Fruit fly (Drosophila melanogaster) whole organism, embryonic: ENCODE results near the gene CG5618.

Experiments used
- Asciz ChIP-seq: fragments of 200-800 bp; sonication (Bioruptor generic); optimal IDR thresholded peaks from 2 replicates; lab custom pipeline; 2017; ENCODE audit warnings: missing biosample characterization, mild to moderate bottlenecking, missing genetic modification characterization, missing genetic modification reagents
- B-H2 ChIP-seq: fragments of 200-800 bp; sonication (Bioruptor generic); optimal IDR thresholded peaks from 2 replicates; lab custom pipeline; 2018; ENCODE audit warnings: missing biosample characterization, mild to moderate bottlenecking, missing genetic modification characterization
- BtbVII ChIP-seq: fragments of 200-800 bp; sonication (Bioruptor generic); optimal IDR thresholded peaks from 3 replicates; lab custom pipeline; 2017; ENCODE audit warnings: missing biosample characterization, mild to moderate bottlenecking, missing genetic modification characterization
- C15 ChIP-seq: fragments of 200-800 bp; sonication (Bioruptor generic); IDR thresholded peaks from 3 replicates; pipeline ENCODE4 v1.3.6; 2022; ENCODE audit warnings: missing biosample characterization, missing genetic modification characterization
- CG1024 ChIP-seq: fragments of 200-800 bp; sonication (Bioruptor generic); IDR thresholded peaks from 2 replicates; pipeline ENCODE4 v1.3.6; 2022; ENCODE audit warnings: missing biosample characterization, missing genetic modification characterization
- CG10462 ChIP-seq: fragments of 200-800 bp; sonication (Bioruptor generic); optimal IDR thresholded peaks from 2 replicates; lab custom pipeline; 2016; ENCODE audit warnings: missing biosample characterization, missing genetic modification characterization
- CG12104 ChIP-seq: fragments of 200-800 bp; sonication (Bioruptor generic); optimal IDR thresholded peaks from 3 replicates; lab custom pipeline; 2016; ENCODE audit warnings: missing biosample characterization, missing genetic modification characterization
- CG12219 ChIP-seq: fragments of 200-800 bp; sonication (Bioruptor generic); optimal IDR thresholded peaks from 3 replicates; lab custom pipeline; 2018; ENCODE audit warnings: missing biosample characterization, mild to moderate bottlenecking, missing genetic modification characterization
- CG12299 ChIP-seq: fragments of 200-800 bp; sonication (Bioruptor generic); optimal IDR thresholded peaks from 2 replicates; lab custom pipeline; 2018; ENCODE audit warnings: missing biosample characterization, mild to moderate bottlenecking, missing genetic modification characterization
- CG12391 ChIP-seq: fragments of 200-800 bp; sonication (Bioruptor generic); optimal IDR thresholded peaks from 3 replicates; lab custom pipeline; 2018; ENCODE audit warnings: missing biosample characterization, mild to moderate bottlenecking, missing genetic modification characterization, moderate library complexity
- CG12744 ChIP-seq: fragments of 200-800 bp; sonication (Bioruptor generic); optimal IDR thresholded peaks from 2 replicates; lab custom pipeline; 2016; ENCODE audit warnings: missing biosample characterization, missing genetic modification characterization
- CG13624 ChIP-seq: fragments of 200-800 bp; sonication (Bioruptor generic); optimal IDR thresholded peaks from 2 replicates; lab custom pipeline; 2016; ENCODE audit warnings: missing biosample characterization, missing genetic modification characterization
- CG14667 ChIP-seq: fragments of 200-800 bp; sonication (Bioruptor generic); IDR thresholded peaks from 2 replicates; pipeline ENCODE4 v1.3.6; 2022; ENCODE audit warnings: missing biosample characterization, missing genetic modification characterization
- CG15514 ChIP-seq: fragments of 200-800 bp; sonication (Bioruptor generic); optimal IDR thresholded peaks from 3 replicates; lab custom pipeline; 2017; ENCODE audit warnings: missing biosample characterization, missing genetic modification characterization, mild to moderate bottlenecking, moderate library complexity, missing genetic modification reagents
- CG17361 ChIP-seq: fragments of 200-800 bp; sonication (Bioruptor generic); IDR thresholded peaks from 3 replicates; pipeline ENCODE4 v1.3.6; 2022; ENCODE audit warnings: missing biosample characterization, missing genetic modification characterization
- CG17802 ChIP-seq: fragments of 200-800 bp; sonication (Bioruptor generic); optimal IDR thresholded peaks from 2 replicates; lab custom pipeline; 2018; ENCODE audit warnings: missing biosample characterization, mild to moderate bottlenecking, missing genetic modification characterization, moderate library complexity
- CG1832 ChIP-seq: fragments of 200-800 bp; sonication (Bioruptor generic); optimal IDR thresholded peaks from 2 replicates; lab custom pipeline; 2017; ENCODE audit warnings: missing biosample characterization, mild to moderate bottlenecking, missing genetic modification characterization, inconsistent platforms
- CG2116 ChIP-seq: fragments of 200-800 bp; sonication (Bioruptor generic); optimal IDR thresholded peaks from 3 replicates; lab custom pipeline; 2018; ENCODE audit warnings: missing biosample characterization, mild to moderate bottlenecking, missing genetic modification characterization
- CG2678 ChIP-seq: fragments of 200-800 bp; sonication (Bioruptor generic); optimal IDR thresholded peaks from 3 replicates; lab custom pipeline; 2019; ENCODE audit warnings: missing biosample characterization, mild to moderate bottlenecking, missing genetic modification characterization, moderate library complexity
- CG43689 ChIP-seq: fragments of 200-800 bp; sonication (Bioruptor generic); IDR thresholded peaks from 2 replicates; pipeline ENCODE4 v1.3.6; 2022; ENCODE audit warnings: missing biosample characterization, missing genetic modification characterization
- CG4424 ChIP-seq: fragments of 200-800 bp; sonication (Bioruptor generic); optimal IDR thresholded peaks from 3 replicates; lab custom pipeline; 2016; ENCODE audit warnings: missing biosample characterization, missing genetic modification characterization
- CG4617 ChIP-seq: fragments of 200-800 bp; sonication (Bioruptor generic); optimal IDR thresholded peaks from 3 replicates; lab custom pipeline; 2016; ENCODE audit warnings: missing biosample characterization, missing genetic modification characterization, borderline replicate concordance
- CG6175 ChIP-seq: fragments of 200-800 bp; sonication (Bioruptor generic); IDR thresholded peaks from 3 replicates; pipeline ENCODE4 v1.3.6; 2022; ENCODE audit warnings: missing biosample characterization, missing genetic modification characterization
- CG8290 ChIP-seq, 3 experiments: fragments of 200-800 bp; sonication (Bioruptor generic); optimal IDR thresholded peaks; 2 replicates each; lab custom pipeline; 2016 to 2019; ENCODE audit warnings: missing biosample characterization in 3 of 3, missing genetic modification characterization in 3 of 3, mild to moderate bottlenecking in 2 of 3, moderate library complexity in 1 of 3
- CG9876 ChIP-seq: fragments of 200-800 bp; sonication (Bioruptor generic); optimal IDR thresholded peaks from 2 replicates; lab custom pipeline; 2016; ENCODE audit warnings: missing biosample characterization, missing genetic modification characterization
- CoRest ChIP-seq: fragments of 200-800 bp; sonication (Bioruptor generic); optimal IDR thresholded peaks from 3 replicates; lab custom pipeline; 2018; ENCODE audit warnings: missing biosample characterization, mild to moderate bottlenecking, missing genetic modification characterization, moderate library complexity
- Dip2 ChIP-seq: fragments of 200-800 bp; sonication (Bioruptor generic); IDR thresholded peaks from 2 replicates; pipeline ENCODE4 v1.3.6; 2022; ENCODE audit warnings: missing biosample characterization, missing genetic modification characterization
- Dll ChIP-seq: fragments of 200-800 bp; sonication (Bioruptor generic); IDR thresholded peaks from 4 replicates; pipeline ENCODE4 v1.3.6; 2022; ENCODE audit warnings: missing biosample characterization, missing genetic modification characterization; ENCODE audit not compliant: partially characterized antibody
- Eip74EF ChIP-seq, 2 experiments: fragments of 200-800 bp in 1 of 2; fragments of >200 bp in 1 of 2; sonication (Bioruptor generic) in 1 of 2; optimal IDR thresholded peaks; 2 replicates each; lab custom pipeline; 2017 to 2019; ENCODE audit warnings: missing biosample characterization in 2 of 2, missing genetic modification characterization in 2 of 2, mild to moderate bottlenecking in 1 of 2, moderate library complexity in 1 of 2
- GATAe ChIP-seq: fragments of 200-800 bp; sonication (Bioruptor generic); conservative IDR thresholded peaks from 2 replicates; pipeline ENCODE4 v1.3.6; 2022; ENCODE audit warnings: missing biosample characterization, missing genetic modification characterization
- HLH3B ChIP-seq: fragments of 200-800 bp; sonication (Bioruptor generic); IDR thresholded peaks from 2 replicates; pipeline ENCODE4 v1.3.6; 2022; ENCODE audit warnings: missing biosample characterization, missing genetic modification characterization
- NC2α ChIP-seq: fragments of 200-800 bp; sonication (Bioruptor generic); optimal IDR thresholded peaks from 2 replicates; lab custom pipeline; 2016; ENCODE audit warnings: missing biosample characterization, missing genetic modification characterization
- NK7.1 ChIP-seq: fragments of 200-800 bp; sonication (Bioruptor generic); optimal IDR thresholded peaks from 3 replicates; lab custom pipeline; 2016; ENCODE audit warnings: missing biosample characterization, missing genetic modification characterization
- Scr ChIP-seq: fragments of 200-800 bp; sonication (Bioruptor generic); IDR thresholded peaks from 2 replicates; pipeline ENCODE4 v1.3.6; 2022; ENCODE audit warnings: missing biosample characterization, missing genetic modification characterization; ENCODE audit not compliant: partially characterized antibody
- Six4 ChIP-seq: fragments of 200-800 bp; sonication (Bioruptor generic); optimal IDR thresholded peaks from 2 replicates; lab custom pipeline; 2016; ENCODE audit warnings: missing biosample characterization, missing genetic modification characterization
- caup ChIP-seq: fragments of 200-800 bp; sonication (Bioruptor generic); optimal IDR thresholded peaks from 3 replicates; lab custom pipeline; 2017; ENCODE audit warnings: missing biosample characterization, mild to moderate bottlenecking, missing genetic modification characterization, moderate library complexity; ENCODE audit not compliant: severe bottlenecking
- chm ChIP-seq: fragments of 200-800 bp; sonication (Bioruptor generic); IDR thresholded peaks from 2 replicates; pipeline ENCODE4 v1.3.6; 2022; ENCODE audit warnings: missing biosample characterization, missing genetic modification characterization
- danr ChIP-seq: fragments of 200-800 bp; sonication (Bioruptor generic); IDR thresholded peaks from 2 replicates; pipeline ENCODE4 v1.3.6; 2022; ENCODE audit warnings: missing biosample characterization, missing genetic modification characterization
- dm ChIP-seq: fragments of 200-800 bp; sonication (Bioruptor generic); optimal IDR thresholded peaks from 3 replicates; lab custom pipeline; 2016; ENCODE audit warnings: missing biosample characterization, missing genetic modification characterization
- ems ChIP-seq: fragments of 200-800 bp; sonication (Bioruptor generic); optimal IDR thresholded peaks from 3 replicates; lab custom pipeline; 2016; ENCODE audit warnings: missing biosample characterization, missing genetic modification characterization
- gcm ChIP-seq: fragments of 200-800 bp; sonication (Bioruptor generic); optimal IDR thresholded peaks from 2 replicates; lab custom pipeline; 2019; ENCODE audit warnings: missing biosample characterization, mild to moderate bottlenecking, missing genetic modification characterization, moderate library complexity
- her ChIP-seq: fragments of 200-800 bp; sonication (Bioruptor generic); optimal IDR thresholded peaks from 2 replicates; lab custom pipeline; 2016; ENCODE audit warnings: missing biosample characterization, missing genetic modification characterization
- inv ChIP-seq: fragments of 200-800 bp; sonication (Bioruptor generic); IDR thresholded peaks from 2 replicates; pipeline ENCODE4 v1.3.6; 2022; ENCODE audit warnings: missing biosample characterization, missing genetic modification characterization; ENCODE audit not compliant: partially characterized antibody
- lbe ChIP-seq: fragments of 200-800 bp; sonication (Bioruptor generic); optimal IDR thresholded peaks from 2 replicates; lab custom pipeline; 2016; ENCODE audit warnings: missing biosample characterization, mild to moderate bottlenecking, missing genetic modification characterization
- lilli ChIP-seq: fragments of 200-800 bp; sonication (Bioruptor generic); optimal IDR thresholded peaks from 3 replicates; lab custom pipeline; 2016; ENCODE audit warnings: missing biosample characterization, missing genetic modification characterization
- nerfin-1 ChIP-seq: fragments of 200-800 bp; sonication (Bioruptor generic); optimal IDR thresholded peaks from 3 replicates; lab custom pipeline; 2019; ENCODE audit warnings: missing biosample characterization, mild to moderate bottlenecking, missing genetic modification characterization, moderate library complexity
- odd ChIP-seq: fragments of 200-800 bp; sonication (Bioruptor generic); optimal IDR thresholded peaks from 2 replicates; lab custom pipeline; 2017; ENCODE audit warnings: missing biosample characterization, mild to moderate bottlenecking, missing genetic modification characterization
- sr ChIP-seq: fragments of 200-800 bp; sonication (Bioruptor generic); IDR thresholded peaks from 3 replicates; pipeline ENCODE4 v1.3.6; 2022; ENCODE audit warnings: missing biosample characterization, missing genetic modification characterization

The CG5618 gene

dm6 chr3L:20384086-20384810 is 31.0 kb downstream of the CG5618 start, which contains the start of the genes CG5498 and fbl (continued):
- TF ChIP-seq CG4617 (GFP tag; lab: Kevin White, UChicago): peak; percentile 8
- no peak for TF ChIP-seq CG14667 (GFP tag; lab: Robert Waterston, UW)
- peak; percentile 62 for TF ChIP-seq CG13624
- TF ChIP-seq BtbVII: peak; percentile 52
- TF ChIP-seq B-H2 (GFP tag; lab: Kevin White, UChicago): peak; percentile 70
- no peak for TF ChIP-seq C15 (GFP tag; lab: Robert Waterston, UW)
- peak; percentile 32 for TF ChIP-seq nerfin-1
- peak; percentile 76 for TF ChIP-seq CG2116 (GFP tag; lab: Kevin White, UChicago)
- peak; percentile 83 for TF ChIP-seq lilli (GFP tag; lab: Kevin White, UChicago)
- no peak for TF ChIP-seq inv (GFP tag; lab: Robert Waterston, UW)
- TF ChIP-seq CG12391 (tag; lab: Kevin White, UChicago): peak; percentile 80
- no peak for TF ChIP-seq NK7.1 (GFP tag; lab: Kevin White, UChicago)
- peak in 1 of 2 experiments; percentile 40 for TF ChIP-seq Eip74EF (GFP tag; optimal IDR thresholded peaks at IDR 0.05; lab: Kevin White, UChicago)
- no peak for TF ChIP-seq sr
- TF ChIP-seq CG9876 (GFP tag; lab: Kevin White, UChicago): no peak
- TF ChIP-seq GATAe (GFP tag; lab: Robert Waterston, UW): no peak
- TF ChIP-seq CG4424 (GFP tag; lab: Kevin White, UChicago): peak; percentile 74
- no peak for TF ChIP-seq HLH3B (GFP tag; lab: Robert Waterston, UW)
- no peak for TF ChIP-seq CG17802 (tag; lab: Kevin White, UChicago)
- peak; percentile 38 for TF ChIP-seq Asciz (GFP tag; lab: Kevin White, UChicago)
- peak; percentile 29 for TF ChIP-seq CG12744 (GFP tag; lab: Kevin White, UChicago)
- TF ChIP-seq CG10462 (GFP tag; lab: Kevin White, UChicago): no peak
- TF ChIP-seq CG17361 (GFP tag; lab: Robert Waterston, UW): peak; percentile 80; the same call in 2 of the 3 replicates
- TF ChIP-seq gcm (GFP tag; lab: Kevin White, UChicago): peak; percentile 41
- TF ChIP-seq CG1024: 0 out of 2 replicates have a peak, but pooled peaks have one; percentile 9
- TF ChIP-seq Dip2 (GFP tag; lab: Robert Waterston, UW): no peak
- TF ChIP-seq danr (GFP tag; lab: Robert Waterston, UW): no peak
- TF ChIP-seq ems (GFP tag; lab: Kevin White, UChicago): no peak
- TF ChIP-seq CG43689 (GFP tag; lab: Robert Waterston, UW): no peak
- TF ChIP-seq CG2678: peak; percentile 79
- TF ChIP-seq CG15514 (GFP tag; lab: Kevin White, UChicago): peak; percentile 72
- TF ChIP-seq lbe: peak; percentile 71
- peak; percentile 49; the same call in 1 of the 4 replicates for TF ChIP-seq Dll (GFP tag; lab: Robert Waterston, UW)
- no peak for TF ChIP-seq CG12219 (GFP tag; lab: Kevin White, UChicago)
- peak; percentile 56 for TF ChIP-seq odd (GFP tag; lab: Kevin White, UChicago)
- TF ChIP-seq CG12104 (GFP tag; lab: Kevin White, UChicago): peak; percentile 66
- peak; percentile 30 for TF ChIP-seq Six4 (GFP tag; lab: Kevin White, UChicago)
- TF ChIP-seq Scr (GFP tag; lab: Robert Waterston, UW): peak; percentile 34; the same call in 1 of the 2 replicates
- peak; percentile 80 for TF ChIP-seq CoRest (tag; lab: Kevin White, UChicago)
- TF ChIP-seq CG6175 (GFP tag; lab: Robert Waterston, UW): no peak
- no peak for TF ChIP-seq CG1832 (GFP tag; lab: Kevin White, UChicago)
- no peak for TF ChIP-seq NC2α (GFP tag; lab: Kevin White, UChicago)
- TF ChIP-seq dm (GFP tag; lab: Kevin White, UChicago): no peak
- no peak for TF ChIP-seq chm
- no peak for TF ChIP-seq CG12299 (tag; lab: Kevin White, UChicago)
- TF ChIP-seq caup (GFP tag; lab: Kevin White, UChicago): peak; percentile 50
- peak; percentile 37 for TF ChIP-seq CG8290 (GFP tag; optimal IDR thresholded peaks at IDR 0.05; lab: Kevin White, UChicago)
- TF ChIP-seq CG8290 (tag; optimal IDR thresholded peaks at IDR 0.05; lab: Kevin White, UChicago): no peak
- no peak for TF ChIP-seq her (GFP tag; lab: Kevin White, UChicago)
